Fruit fly (Drosophila melanogaster): ENCODE results near the gene CG6271.
A peak's percentile ranks its signal among the peaks of the same experiment; 100 is the strongest.

The CG6271 gene

dm6 chr3R:26988412-26988981, 37.4 kb downstream of the CG6271 start, which contains the start of gene CG31075 (continued):
- TF ChIP-seq CG18599 (GFP tag; optimal IDR thresholded peaks at IDR 0.05) (peak; percentile 87), cato (GFP tag; optimal IDR thresholded peaks at IDR 0.05; ENCODE audit: borderline replicate concordance) (no peak), CG2712 (tag; optimal IDR thresholded peaks at IDR 0.05) (peak; percentile 28), abd-A (tag; optimal IDR thresholded peaks at IDR 0.05) (no peak), rib (GFP tag; IDR thresholded peaks at IDR 0.05) (no peak), tna (GFP tag; IDR thresholded peaks at IDR 0.05; ENCODE audit: partially characterized antibody) (no peak; the same call in 1 of the 2 replicates), sob (GFP tag; IDR thresholded peaks at IDR 0.05) (peak; percentile 50; the same call in 1 of the 2 replicates), nom (GFP tag; optimal IDR thresholded peaks at IDR 0.05) (peak; percentile 87), CG14667 (GFP tag; IDR thresholded peaks at IDR 0.05) (peak; percentile 46; the same call in 1 of the 2 replicates), Hr51 (GFP tag; optimal IDR thresholded peaks at IDR 0.05) (peak in 1 of 2 experiments; percentile 25), CHES-1-like (GFP tag; optimal IDR thresholded peaks at IDR 0.05) (no peak), Atf3 (GFP tag; optimal IDR thresholded peaks at IDR 0.05) (no peak), Hey (tag; optimal IDR thresholded peaks at IDR 0.05) (no peak), CG3163 (GFP tag; optimal IDR thresholded peaks at IDR 0.05) (no peak), E2f2 (GFP tag; IDR thresholded peaks at IDR 0.05) (peak; percentile 43; the same call in 1 of the 2 replicates), slbo (GFP tag; IDR thresholded peaks at IDR 0.05) (peak; percentile 83), btn (GFP tag; optimal IDR thresholded peaks at IDR 0.05) (no peak), CG31224 (GFP tag; IDR thresholded peaks at IDR 0.05) (no peak; the same call in 1 of the 2 replicates), Hmr (GFP tag; optimal IDR thresholded peaks at IDR 0.05) (peak; percentile 76)

dm6 chr3R:26987455-26987854, 38.5 kb downstream of the CG6271 start:
- TF ChIP-seq Ets65A (GFP tag), result peak; percentile 3
- TF ChIP-seq gem (tag; optimal IDR thresholded peaks at IDR 0.05), result peak; percentile 1
- no peak for TF ChIP-seq NC2α (GFP tag; optimal IDR thresholded peaks at IDR 0.05)
- TF ChIP-seq Rx (GFP tag; IDR thresholded peaks at IDR 0.05), result no peak
- TF ChIP-seq dati (GFP tag; IDR thresholded peaks at IDR 0.05), result no peak
- no peak for TF ChIP-seq CG7271 (tag; optimal IDR thresholded peaks at IDR 0.05)
- TF ChIP-seq gt (GFP tag; IDR thresholded peaks at IDR 0.05), result no peak
- TF ChIP-seq CG3407 (GFP tag; optimal IDR thresholded peaks at IDR 0.05), result no peak
- TF ChIP-seq org-1 (GFP tag; optimal IDR thresholded peaks at IDR 0.05), result no peak
- no peak for TF ChIP-seq Bgb (GFP tag; IDR thresholded peaks at IDR 0.05; ENCODE audit: partially characterized antibody)
- TF ChIP-seq ems (GFP tag; optimal IDR thresholded peaks at IDR 0.05), result no peak
- TF ChIP-seq hkb (optimal IDR thresholded peaks at IDR 0.05), result no peak
- no peak for TF ChIP-seq hkb (GFP tag; IDR thresholded peaks at IDR 0.05)
- no peak for TF ChIP-seq E2f2 (GFP tag; IDR thresholded peaks at IDR 0.05)
- no peak; the same call in 1 of the 2 replicates for TF ChIP-seq GATAe (GFP tag; conservative IDR thresholded peaks at IDR 0.05)
- peak; percentile 7 for TF ChIP-seq CG3281 (GFP tag; optimal IDR thresholded peaks at IDR 0.05)
- peak; percentile 51 for TF ChIP-seq Med (GFP tag)
- TF ChIP-seq CG10543 (GFP tag; optimal IDR thresholded peaks at IDR 0.05), result peak; percentile 32
- peak; percentile 60 for TF ChIP-seq cwo (GFP tag; optimal IDR thresholded peaks at IDR 0.05)
- TF ChIP-seq Atf-2 (GFP tag; optimal IDR thresholded peaks at IDR 0.05), result no peak
- TF ChIP-seq CG34224 (GFP tag; IDR thresholded peaks at IDR 0.05; ENCODE audit: partially characterized antibody), result no peak
- no peak for TF ChIP-seq vvl (GFP tag; IDR thresholded peaks at IDR 0.05)
- no peak for TF ChIP-seq HmgZ (tag; optimal IDR thresholded peaks at IDR 0.05)
- TF ChIP-seq mirr (GFP tag; optimal IDR thresholded peaks at IDR 0.05), result peak; percentile 79
- no peak for TF ChIP-seq Dip3 (GFP tag; optimal IDR thresholded peaks at IDR 0.05)
- TF ChIP-seq Hmr (GFP tag; optimal IDR thresholded peaks at IDR 0.05), result peak; percentile 4
- TF ChIP-seq prd (optimal IDR thresholded peaks at IDR 0.05), result no peak
- TF ChIP-seq prd (GFP tag; IDR thresholded peaks at IDR 0.05), result no peak
- no peak for TF ChIP-seq CG11456 (GFP tag; IDR thresholded peaks at IDR 0.05)
- TF ChIP-seq B-H2 (GFP tag; optimal IDR thresholded peaks at IDR 0.05), result peak; percentile 3
- peak; percentile 88 for TF ChIP-seq exex (tag; optimal IDR thresholded peaks at IDR 0.05)
- no peak for TF ChIP-seq CG10565 (GFP tag; optimal IDR thresholded peaks at IDR 0.05)
- TF ChIP-seq lab (GFP tag; optimal IDR thresholded peaks at IDR 0.05), result peak; percentile 15
